Fruit fly (Drosophila melanogaster) whole organism, prepupa: ENCODE data around the gene Lcp65Ag2.

Experiments
- Blimp-1 ChIP-seq: fragments of 200-800 bp; sonication (Bioruptor generic); optimal IDR thresholded peaks from 3 replicates; lab custom pipeline; 2017; ENCODE audit warnings: missing biosample characterization, missing genetic modification characterization, mild to moderate bottlenecking, moderate library complexity, missing genetic modification reagents
- CG1621 ChIP-seq: fragments of 200-800 bp; sonication (Bioruptor generic); optimal IDR thresholded peaks from 3 replicates; lab custom pipeline; 2018; ENCODE audit warnings: missing biosample characterization, mild to moderate bottlenecking, missing genetic modification characterization
- CG8632 ChIP-seq: fragments of 200-800 bp; sonication (Bioruptor generic); optimal IDR thresholded peaks from 3 replicates; lab custom pipeline; 2016; ENCODE audit warnings: missing biosample characterization, missing genetic modification characterization
- Eip75B ChIP-seq: fragments of 200-800 bp; sonication (Bioruptor generic); optimal IDR thresholded peaks from 3 replicates; lab custom pipeline; 2016; ENCODE audit warnings: missing biosample characterization, missing genetic modification characterization
- Eip78C ChIP-seq: fragments of 200-800 bp; sonication (Bioruptor generic); peaks from one replicate; lab custom pipeline; 2016; ENCODE audit warnings: missing biosample characterization, missing genetic modification characterization
- Hr4 ChIP-seq: fragments of 200-800 bp; sonication (Bioruptor generic); optimal IDR thresholded peaks from 3 replicates; lab custom pipeline; 2016; ENCODE audit warnings: missing biosample characterization, missing genetic modification characterization
- Sox102F ChIP-seq: fragments of 200-800 bp; sonication (Bioruptor generic); optimal IDR thresholded peaks from 2 replicates; lab custom pipeline; 2016; ENCODE audit warnings: missing biosample characterization, mild to moderate bottlenecking, missing genetic modification characterization
- acj6 ChIP-seq: fragments of 200-800 bp; sonication (Bioruptor generic); optimal IDR thresholded peaks from 3 replicates; lab custom pipeline; 2016; ENCODE audit warnings: missing biosample characterization, missing genetic modification characterization
- cyc ChIP-seq: fragments of 200-800 bp; sonication (Bioruptor generic); optimal IDR thresholded peaks from 3 replicates; lab custom pipeline; 2016; ENCODE audit warnings: missing biosample characterization, missing genetic modification characterization
- eg ChIP-seq: fragments of 200-800 bp; sonication (Bioruptor generic); IDR thresholded peaks from 3 replicates; pipeline ENCODE4 v1.3.6; 2022; ENCODE audit warnings: missing biosample characterization, missing genetic modification characterization
- esn ChIP-seq: fragments of 200-800 bp; sonication (Bioruptor generic); optimal IDR thresholded peaks from 2 replicates; lab custom pipeline; 2016; ENCODE audit warnings: missing biosample characterization, mild to moderate bottlenecking, missing genetic modification characterization, moderate library complexity
- lz ChIP-seq: fragments of 200-800 bp; sonication (Bioruptor generic); optimal IDR thresholded peaks from 3 replicates; lab custom pipeline; 2016; ENCODE audit warnings: missing biosample characterization, missing genetic modification characterization
- pdm3 ChIP-seq: fragments of 200-800 bp; sonication (Bioruptor generic); optimal IDR thresholded peaks from 3 replicates; lab custom pipeline; 2016; ENCODE audit warnings: missing biosample characterization, missing genetic modification characterization
- topi ChIP-seq: fragments of 200-800 bp; sonication (Bioruptor generic); optimal IDR thresholded peaks from 3 replicates; lab custom pipeline; 2016; ENCODE audit warnings: missing biosample characterization, missing genetic modification characterization

DNA sequence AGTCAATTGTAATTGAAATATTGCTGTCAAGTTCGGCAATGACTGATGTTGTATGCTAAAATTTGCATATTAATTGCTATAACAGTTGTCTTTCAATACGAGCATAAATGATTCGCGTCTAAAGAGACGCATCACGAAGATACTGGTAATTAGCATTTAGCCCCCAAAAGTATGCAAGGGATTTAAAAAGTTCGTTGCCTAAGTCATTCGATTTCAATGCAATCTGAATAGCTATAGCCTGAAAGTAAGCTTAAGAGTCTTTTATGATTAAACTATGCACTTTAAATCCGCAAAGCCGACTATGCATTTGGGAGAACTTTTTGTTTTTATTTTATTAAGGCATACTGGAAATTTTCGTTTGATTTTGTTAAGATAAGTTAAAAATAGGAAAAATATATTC, 3.8 kb downstream of the Lcp65Ag2 start:
- no peak for TF ChIP-seq pdm3 (GFP tag; lab: Kevin White, UChicago)
- no peak for TF ChIP-seq cyc
- no peak for TF ChIP-seq Eip78C (GFP tag; lab: Kevin White, UChicago)
- no peak for TF ChIP-seq acj6 (GFP tag; lab: Kevin White, UChicago)
- TF ChIP-seq CG1621 (tag; lab: Kevin White, UChicago): no peak
- TF ChIP-seq Blimp-1 (GFP tag; lab: Kevin White, UChicago): no peak
- TF ChIP-seq esn (GFP tag; lab: Kevin White, UChicago): no peak
- no peak for TF ChIP-seq lz
- TF ChIP-seq Hr4 (GFP tag; lab: Kevin White, UChicago): no peak
- no peak for TF ChIP-seq topi (GFP tag; lab: Kevin White, UChicago)
- TF ChIP-seq Sox102F (GFP tag; lab: Kevin White, UChicago): no peak
- TF ChIP-seq CG8632 (GFP tag; lab: Kevin White, UChicago): no peak
- no peak for TF ChIP-seq eg (GFP tag; lab: Robert Waterston, UW)
- no peak for TF ChIP-seq Eip75B (GFP tag; lab: Kevin White, UChicago)
